Worm (Caenorhabditis elegans): ENCODE data around the gene btb-6.

DNA sequence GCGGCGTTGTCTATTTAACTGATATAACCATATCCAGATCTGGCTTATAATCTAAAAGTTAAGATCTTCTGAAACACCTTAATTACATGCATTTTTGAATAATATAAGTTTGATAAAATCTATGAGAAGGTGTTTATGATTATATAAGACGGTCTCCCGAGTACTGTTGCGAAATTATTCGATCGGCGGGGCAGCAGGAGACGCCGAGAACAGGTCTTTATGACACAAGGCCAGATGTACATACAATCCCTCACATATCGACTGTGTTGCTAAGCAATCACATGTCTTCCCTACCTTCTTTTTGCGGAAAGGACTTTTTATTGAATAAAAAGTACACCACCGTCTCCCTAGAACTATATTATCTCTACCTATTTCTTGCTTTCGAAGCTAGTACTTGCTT is 41.5 kb downstream of the btb-6 start, which contains the start of gene fbxb-53:
- TF ChIP-seq hlh-30 (tag; optimal IDR thresholded peaks at IDR 0.05; ENCODE audit: insufficient read depth) = no peak
- no peak for TF ChIP-seq pha-4 (tag; optimal IDR thresholded peaks at IDR 0.05)
- TF ChIP-seq lin-11 (tag; optimal IDR thresholded peaks at IDR 0.05) = no peak
- no peak for TF ChIP-seq ceh-31 (tag; optimal IDR thresholded peaks at IDR 0.05)
- no peak for TF ChIP-seq T23F11.4 (GFP tag; optimal IDR thresholded peaks at IDR 0.05)
- no peak for TF ChIP-seq tbx-2 (tag; optimal IDR thresholded peaks at IDR 0.05)
- no peak for TF ChIP-seq nhr-11 (tag; optimal IDR thresholded peaks at IDR 0.05)
- no peak for TF ChIP-seq ama-1 (optimal IDR thresholded peaks at IDR 0.05)
